Fruit fly (Drosophila melanogaster) whole organism, embryonic: ENCODE data around the gene CG2854.
A peak's percentile ranks its signal among the peaks of the same experiment; 100 is the strongest.

Experiments
- CG12219 ChIP-seq: fragments of 200-800 bp; sonication (Bioruptor generic); optimal IDR thresholded peaks from 3 replicates; lab custom pipeline; 2018; ENCODE audit warnings: missing biosample characterization, mild to moderate bottlenecking, missing genetic modification characterization
- CG1233 ChIP-seq: fragments of 200-800 bp; sonication (Bioruptor generic); optimal IDR thresholded peaks from 4 replicates; lab custom pipeline; 2018; ENCODE audit warnings: missing biosample characterization, mild to moderate bottlenecking, missing genetic modification characterization
- CG13123 ChIP-seq: fragments of 200-800 bp; sonication (Bioruptor generic); optimal IDR thresholded peaks from 2 replicates; lab custom pipeline; 2016; ENCODE audit warnings: missing biosample characterization, missing genetic modification characterization
- CG13894 ChIP-seq: fragments of 200-800 bp; sonication (Bioruptor generic); optimal IDR thresholded peaks from 3 replicates; lab custom pipeline; 2018; ENCODE audit warnings: missing biosample characterization, mild to moderate bottlenecking, missing genetic modification characterization, moderate library complexity
- CG14860 ChIP-seq: fragments of 200-800 bp; sonication (Bioruptor generic); IDR thresholded peaks from 3 replicates; pipeline ENCODE4 v1.3.6; 2022; ENCODE audit warnings: missing biosample characterization, missing genetic modification characterization; ENCODE audit not compliant: partially characterized antibody
- CG15073 ChIP-seq: fragments of 200-800 bp; sonication (Bioruptor generic); optimal IDR thresholded peaks from 2 replicates; lab custom pipeline; 2016; ENCODE audit warnings: missing biosample characterization, missing genetic modification characterization
- CG15479 ChIP-seq: fragments of 200-800 bp; sonication (Bioruptor generic); optimal IDR thresholded peaks from 3 replicates; lab custom pipeline; 2019; ENCODE audit warnings: missing biosample characterization, mild to moderate bottlenecking, missing genetic modification characterization, moderate library complexity
- CG16813 ChIP-seq: fragments of 200-800 bp; sonication (Bioruptor generic); IDR thresholded peaks from 3 replicates; pipeline ENCODE4 v1.3.6; 2022; ENCODE audit warnings: missing biosample characterization, missing genetic modification characterization; ENCODE audit not compliant: partially characterized antibody
- CG17829 ChIP-seq: fragments of 200-800 bp; optimal IDR thresholded peaks from 2 replicates; lab custom pipeline; 2019; ENCODE audit warnings: missing biosample characterization, mild to moderate bottlenecking, missing genetic modification characterization, moderate library complexity
- CG2202 ChIP-seq: fragments of 200-800 bp; sonication (Bioruptor generic); optimal IDR thresholded peaks from 2 replicates; lab custom pipeline; 2018; ENCODE audit warnings: missing biosample characterization, mild to moderate bottlenecking, missing genetic modification characterization
- CG2678 ChIP-seq: fragments of 200-800 bp; sonication (Bioruptor generic); optimal IDR thresholded peaks from 3 replicates; lab custom pipeline; 2019; ENCODE audit warnings: missing biosample characterization, mild to moderate bottlenecking, missing genetic modification characterization, moderate library complexity
- CG30403 ChIP-seq: fragments of 200-800 bp; sonication (Bioruptor generic); optimal IDR thresholded peaks from 3 replicates; lab custom pipeline; 2016; ENCODE audit warnings: missing biosample characterization, missing genetic modification characterization
- CG32767 ChIP-seq: fragments of 200-800 bp; sonication (Bioruptor generic); IDR thresholded peaks from 2 replicates; pipeline ENCODE4 v1.3.6; 2022; ENCODE audit warnings: missing biosample characterization, missing genetic modification characterization
- CG4404 ChIP-seq: fragments of 200-800 bp; sonication (Bioruptor generic); IDR thresholded peaks from 2 replicates; pipeline ENCODE4 v1.3.6; 2022; ENCODE audit warnings: missing biosample characterization, missing genetic modification characterization
- CG4730 ChIP-seq: fragments of 200-800 bp; sonication (Bioruptor generic); IDR thresholded peaks from 2 replicates; pipeline ENCODE4 v1.3.6; 2022; ENCODE audit warnings: missing biosample characterization, missing genetic modification characterization
- CG9215 ChIP-seq: fragments of 200-800 bp; sonication (Bioruptor generic); IDR thresholded peaks from 2 replicates; pipeline ENCODE4 v1.3.6; 2022; ENCODE audit warnings: missing biosample characterization, missing genetic modification characterization
- CoRest ChIP-seq: fragments of 200-800 bp; sonication (Bioruptor generic); optimal IDR thresholded peaks from 3 replicates; lab custom pipeline; 2018; ENCODE audit warnings: missing biosample characterization, mild to moderate bottlenecking, missing genetic modification characterization, moderate library complexity
- CrebB ChIP-seq: fragments of 200-800 bp; sonication (Bioruptor generic); optimal IDR thresholded peaks from 3 replicates; lab custom pipeline; 2018; ENCODE audit warnings: missing biosample characterization, mild to moderate bottlenecking, missing genetic modification characterization
- D ChIP-seq, 2 experiments: fragments of 200-800 bp in 1 of 2; fragments of >200 bp in 1 of 2; sonication (Bioruptor generic) in 1 of 2; optimal IDR thresholded peaks; 2 replicates in 1 of 2; 3 replicates in 1 of 2; lab custom pipeline; 2017; ENCODE audit warnings: mild to moderate bottlenecking in 1 of 2, missing biosample characterization in 1 of 2, missing genetic modification characterization in 1 of 2, missing genetic modification reagents in 1 of 2
- Dll ChIP-seq: fragments of 200-800 bp; sonication (Bioruptor generic); IDR thresholded peaks from 4 replicates; pipeline ENCODE4 v1.3.6; 2022; ENCODE audit warnings: missing biosample characterization, missing genetic modification characterization; ENCODE audit not compliant: partially characterized antibody
- E2f1 ChIP-seq: fragments of 200-800 bp; sonication (Bioruptor generic); IDR thresholded peaks from 2 replicates; pipeline ENCODE4 v1.3.6; 2022; ENCODE audit warnings: missing biosample characterization, missing genetic modification characterization
- Elba2 ChIP-seq: fragments of 200-800 bp; sonication (Bioruptor generic); optimal IDR thresholded peaks from 3 replicates; lab custom pipeline; 2016; ENCODE audit warnings: missing biosample characterization, missing genetic modification characterization
- Fer3 ChIP-seq: fragments of 200-800 bp; sonication (Bioruptor generic); optimal IDR thresholded peaks from 2 replicates; lab custom pipeline; 2018; ENCODE audit warnings: missing biosample characterization, mild to moderate bottlenecking, missing genetic modification characterization, moderate library complexity
- GATAe ChIP-seq: fragments of 200-800 bp; sonication (Bioruptor generic); conservative IDR thresholded peaks from 2 replicates; pipeline ENCODE4 v1.3.6; 2022; ENCODE audit warnings: missing biosample characterization, missing genetic modification characterization
- HHEX ChIP-seq: fragments of 200-800 bp; sonication (Bioruptor generic); optimal IDR thresholded peaks from 3 replicates; lab custom pipeline; 2017; ENCODE audit warnings: missing biosample characterization, mild to moderate bottlenecking, missing genetic modification characterization, missing genetic modification reagents
- Jarid2 ChIP-seq: fragments of 200-800 bp; sonication (Bioruptor generic); optimal IDR thresholded peaks from 3 replicates; lab custom pipeline; 2017; ENCODE audit warnings: mild to moderate bottlenecking, missing biosample characterization, missing genetic modification reagents, missing genetic modification characterization
- Meics ChIP-seq: fragments of 200-800 bp; sonication (Bioruptor generic); optimal IDR thresholded peaks from 2 replicates; lab custom pipeline; 2017; ENCODE audit warnings: missing biosample characterization, mild to moderate bottlenecking, missing genetic modification characterization
- NFAT ChIP-seq: fragments of 200-800 bp; sonication (Bioruptor generic); IDR thresholded peaks from 2 replicates; pipeline ENCODE4 v1.3.6; 2022; ENCODE audit warnings: missing biosample characterization, missing genetic modification characterization
- Spps ChIP-seq: fragments of 200-800 bp; sonication (Bioruptor generic); optimal IDR thresholded peaks from 2 replicates; lab custom pipeline; 2018; ENCODE audit warnings: missing biosample characterization, mild to moderate bottlenecking, missing genetic modification characterization
- Sry-β ChIP-seq: fragments of 200-800 bp; sonication (Bioruptor generic); optimal IDR thresholded peaks from 2 replicates; lab custom pipeline; 2018; ENCODE audit warnings: missing biosample characterization, mild to moderate bottlenecking, missing genetic modification characterization, moderate library complexity
- Sry-δ ChIP-seq: fragments of 200-800 bp; sonication (Bioruptor generic); optimal IDR thresholded peaks from 2 replicates; lab custom pipeline; 2016; ENCODE audit warnings: missing biosample characterization, missing genetic modification characterization
- Trl ChIP-seq, 3 experiments: fragments of >200 bp in 2 of 3; fragments of 200-800 bp in 1 of 3; sonication (Bioruptor generic) in 1 of 3; optimal IDR thresholded peaks; 2 replicates in 1 of 3; 3 replicates in 2 of 3; lab custom pipeline; 2016 to 2017; ENCODE audit warnings: missing biosample characterization in 1 of 3, missing genetic modification characterization in 1 of 3
- Vsx1 ChIP-seq: fragments of 200-800 bp; sonication (Bioruptor generic); optimal IDR thresholded peaks from 2 replicates; lab custom pipeline; 2017; ENCODE audit warnings: missing biosample characterization, mild to moderate bottlenecking, missing genetic modification characterization, missing genetic modification reagents
- bab2 ChIP-seq: fragments of 200-800 bp; sonication (Bioruptor generic); optimal IDR thresholded peaks from 2 replicates; lab custom pipeline; 2016; ENCODE audit warnings: missing biosample characterization, missing genetic modification characterization
- bowl ChIP-seq: fragments of 200-800 bp; sonication (Bioruptor generic); IDR thresholded peaks from 2 replicates; pipeline ENCODE4 v1.3.6; 2022; ENCODE audit warnings: missing biosample characterization, missing genetic modification characterization
- chm ChIP-seq: fragments of 200-800 bp; sonication (Bioruptor generic); IDR thresholded peaks from 2 replicates; pipeline ENCODE4 v1.3.6; 2022; ENCODE audit warnings: missing biosample characterization, missing genetic modification characterization
- esg ChIP-seq: fragments of 200-800 bp; sonication (Bioruptor generic); conservative IDR thresholded peaks from 2 replicates; pipeline ENCODE4 v1.3.6; 2022; ENCODE audit warnings: missing biosample characterization, missing genetic modification characterization
- fu2 ChIP-seq: fragments of 200-800 bp; sonication (Bioruptor generic); optimal IDR thresholded peaks from 2 replicates; lab custom pipeline; 2016; ENCODE audit warnings: missing biosample characterization, missing genetic modification characterization
- h ChIP-seq: fragments of >200 bp; optimal IDR thresholded peaks from 2 replicates; lab custom pipeline; 2017
- ham ChIP-seq: fragments of 200-800 bp; sonication (Bioruptor generic); IDR thresholded peaks from 2 replicates; pipeline ENCODE4 v1.3.6; 2022; ENCODE audit warnings: missing biosample characterization, missing genetic modification characterization
- jigr1 ChIP-seq: fragments of 200-800 bp; sonication (Bioruptor generic); IDR thresholded peaks from 3 replicates; pipeline ENCODE4 v1.3.6; 2022; ENCODE audit warnings: missing biosample characterization, missing genetic modification characterization
- lmd ChIP-seq: fragments of 200-800 bp; sonication (Bioruptor generic); IDR thresholded peaks from 2 replicates; pipeline ENCODE4 v1.3.6; 2022; ENCODE audit warnings: missing biosample characterization, missing genetic modification characterization
- mirr ChIP-seq: fragments of 200-800 bp; sonication (Bioruptor generic); optimal IDR thresholded peaks from 3 replicates; lab custom pipeline; 2018; ENCODE audit warnings: missing biosample characterization, mild to moderate bottlenecking, missing genetic modification characterization
- schlank ChIP-seq: fragments of 200-800 bp; sonication (Bioruptor generic); optimal IDR thresholded peaks from 2 replicates; lab custom pipeline; 2018; ENCODE audit warnings: missing biosample characterization, mild to moderate bottlenecking, missing genetic modification characterization
- seq ChIP-seq: fragments of 200-800 bp; sonication (Bioruptor generic); IDR thresholded peaks from 2 replicates; pipeline ENCODE4 v1.3.6; 2022; ENCODE audit warnings: missing biosample characterization, missing genetic modification characterization
- sim ChIP-seq: fragments of 200-800 bp; sonication (Bioruptor generic); IDR thresholded peaks from 2 replicates; pipeline ENCODE4 v1.3.6; 2022; ENCODE audit warnings: missing biosample characterization, missing genetic modification characterization
- stc ChIP-seq: fragments of 200-800 bp; sonication (Bioruptor generic); IDR thresholded peaks from 2 replicates; pipeline ENCODE4 v1.3.6; 2022; ENCODE audit warnings: missing biosample characterization, missing genetic modification characterization
- zfh2 ChIP-seq: fragments of 200-800 bp; sonication (Bioruptor generic); optimal IDR thresholded peaks from 2 replicates; lab custom pipeline; 2016; ENCODE audit warnings: missing biosample characterization, missing genetic modification characterization

Gene CG2854

dm6 chrX:2296230-2297044, 30.5 kb upstream of the CG2854 start (continued):
- TF ChIP-seq Vsx1 (GFP tag; lab: Kevin White, UChicago) (peak; percentile 78), GATAe (GFP tag; lab: Robert Waterston, UW) (no peak), Sry-δ (peak; percentile 58), Elba2 (peak; percentile 50), Fer3 (tag; lab: Kevin White, UChicago) (peak; percentile 81), zfh2 (peak; percentile 90), CG4404 (GFP tag; lab: Robert Waterston, UW) (peak; percentile 86), ham (GFP tag; lab: Robert Waterston, UW) (0 out of 2 replicates have a peak, but pooled peaks have one; percentile 21), seq (GFP tag; lab: Robert Waterston, UW) (peak; percentile 86), schlank (tag; lab: Kevin White, UChicago) (peak; percentile 73), Spps (tag; lab: Kevin White, UChicago) (peak; percentile 83), CoRest (peak; percentile 97), CG15479 (no peak), mirr (GFP tag; lab: Kevin White, UChicago) (peak; percentile 34), Trl (optimal IDR thresholded peaks at IDR 0.05; lab: Kevin White, UChicago) (peak in 1 of 2 experiments; percentile 66), Trl (GFP tag; optimal IDR thresholded peaks at IDR 0.05; lab: Kevin White, UChicago) (peak; percentile 93), CrebB (tag; lab: Kevin White, UChicago) (peak; percentile 87), jigr1 (GFP tag; lab: Robert Waterston, UW) (no peak; the same call in 1 of the 3 replicates), CG13894 (tag; lab: Kevin White, UChicago) (peak; percentile 63), Sry-β (GFP tag; lab: Kevin White, UChicago) (peak; percentile 63), D (optimal IDR thresholded peaks at IDR 0.05; lab: Kevin White, UChicago) (no peak), D (GFP tag; optimal IDR thresholded peaks at IDR 0.05; lab: Kevin White, UChicago) (peak; percentile 94), CG16813 (GFP tag; lab: Robert Waterston, UW) (no peak), CG17829 (tag; lab: Kevin White, UChicago) (peak; percentile 91), sim (GFP tag; lab: Robert Waterston, UW) (no peak), Jarid2 (GFP tag; lab: Kevin White, UChicago) (peak; percentile 78), Dll (GFP tag; lab: Robert Waterston, UW) (no peak), E2f1 (GFP tag; lab: Robert Waterston, UW) (peak; percentile 64; the same call in 1 of the 2 replicates), h (lab: Kevin White, UChicago) (no peak), CG2202 (tag; lab: Kevin White, UChicago) (peak; percentile 86), CG1233 (GFP tag; lab: Kevin White, UChicago) (peak; percentile 91), lmd (GFP tag; lab: Robert Waterston, UW) (peak; percentile 90), CG4730 (GFP tag; lab: Robert Waterston, UW) (no peak; the same call in none of the 2 replicates), bowl (GFP tag; lab: Robert Waterston, UW) (no peak; the same call in 1 of the 2 replicates), fu2 (peak; percentile 93), stc (GFP tag; lab: Robert Waterston, UW) (peak; percentile 70), CG32767 (peak; percentile 71), CG15073 (GFP tag; lab: Kevin White, UChicago) (peak; percentile 42), esg (GFP tag; lab: Robert Waterston, UW) (peak; percentile 82), chm (GFP tag; lab: Robert Waterston, UW) (0 out of 2 replicates have a peak, but pooled peaks have one; percentile 9), bab2 (GFP tag; lab: Kevin White, UChicago) (peak; percentile 91), Meics (GFP tag; lab: Kevin White, UChicago) (peak; percentile 95), NFAT (GFP tag; lab: Robert Waterston, UW) (peak; percentile 55; the same call in 1 of the 2 replicates), CG2678 (tag; lab: Kevin White, UChicago) (peak; percentile 96), CG12219 (GFP tag; lab: Kevin White, UChicago) (peak; percentile 95), HHEX (peak; percentile 94), CG13123 (GFP tag; lab: Kevin White, UChicago) (peak; percentile 83), CG30403 (peak; percentile 95), CG9215 (peak; percentile 85), CG14860 (no peak)
